Fruit fly (Drosophila melanogaster): ENCODE data around the gene Nrx-1.

The Nrx-1 gene

dm6 chr3R:22533973-22534931 is 65.9 kb downstream of the Nrx-1 start:
- no peak for TF ChIP-seq CG8478 (optimal IDR thresholded peaks at IDR 0.05)
- no peak for TF ChIP-seq Dll (optimal IDR thresholded peaks at IDR 0.05)
- TF ChIP-seq usp (GFP tag; optimal IDR thresholded peaks at IDR 0.05) = no peak
- TF ChIP-seq pan (optimal IDR thresholded peaks at IDR 0.05) = no peak
- TF ChIP-seq EcR (GFP tag; optimal IDR thresholded peaks at IDR 0.05) = no peak
- no peak for TF ChIP-seq psq (optimal IDR thresholded peaks at IDR 0.05)

dm6 chr3R:22535945-22536344 is 67.6 kb downstream of the Nrx-1 start:
- TF ChIP-seq pan (optimal IDR thresholded peaks at IDR 0.05) (no peak), EcR (GFP tag; optimal IDR thresholded peaks at IDR 0.05) (no peak), Dll (optimal IDR thresholded peaks at IDR 0.05) (no peak), usp (GFP tag; optimal IDR thresholded peaks at IDR 0.05) (no peak), psq (optimal IDR thresholded peaks at IDR 0.05) (no peak), CG8478 (optimal IDR thresholded peaks at IDR 0.05) (no peak)

Data from whole organism.